Worm (Caenorhabditis elegans): Measurements from ENCODE around the gene dpy-27.

DNA sequence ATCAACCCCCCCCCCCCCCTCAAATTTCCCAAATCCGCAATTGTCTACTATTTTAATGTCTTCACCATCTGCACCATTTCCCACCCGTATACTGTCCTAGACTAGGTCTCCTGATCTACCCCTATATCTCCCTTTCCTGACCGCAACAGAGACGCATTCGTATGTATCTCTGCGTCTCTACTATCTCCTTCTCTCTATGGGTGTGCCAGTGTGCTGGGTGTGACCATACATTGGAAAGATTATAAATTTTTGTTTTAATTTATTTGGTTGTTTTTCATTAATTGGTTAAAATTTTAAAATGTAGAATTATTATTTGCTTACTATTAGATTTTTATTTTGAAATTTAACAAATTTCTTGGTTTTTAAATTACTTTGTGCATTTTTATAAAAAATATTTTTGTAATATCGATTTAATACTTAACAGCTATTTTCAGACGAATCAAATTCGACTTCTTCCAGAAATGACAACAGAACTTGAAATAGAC lies 2.5 kb upstream of the dpy-27 start, which contains the start of gene amx-1:
- TF ChIP-seq egl-27 (tag; optimal IDR thresholded peaks at IDR 0.05) (no peak), mdl-1 (tag; optimal IDR thresholded peaks at IDR 0.05) (no peak), mab-5 (tag; optimal IDR thresholded peaks at IDR 0.05) (no peak), nhr-23 (tag; optimal IDR thresholded peaks at IDR 0.05) (no peak), skn-1 (tag; optimal IDR thresholded peaks at IDR 0.05) (no peak)
